Fruit fly (Drosophila melanogaster) whole organism, embryonic: ENCODE data around the gene Rm62.

Experiments used
- CG10543 ChIP-seq: fragments of 200-800 bp; sonication (Bioruptor generic); optimal IDR thresholded peaks from 3 replicates; lab custom pipeline; 2017; ENCODE audit warnings: missing biosample characterization, mild to moderate bottlenecking, missing genetic modification characterization, moderate library complexity
- CG10654 ChIP-seq: fragments of 200-800 bp; sonication (Bioruptor generic); optimal IDR thresholded peaks from 2 replicates; lab custom pipeline; 2016; ENCODE audit warnings: missing biosample characterization, missing genetic modification characterization
- CG11093 ChIP-seq: fragments of 200-800 bp; sonication (Bioruptor generic); IDR thresholded peaks from 3 replicates; pipeline ENCODE4 v1.3.6; 2022; ENCODE audit warnings: missing biosample characterization, missing genetic modification characterization
- CG11247 ChIP-seq: fragments of 200-800 bp; sonication (Bioruptor generic); IDR thresholded peaks from 2 replicates; pipeline ENCODE4 v1.3.6; 2022; ENCODE audit warnings: missing biosample characterization, missing genetic modification characterization
- CG11560 ChIP-seq: fragments of 200-800 bp; sonication (Bioruptor generic); IDR thresholded peaks from 3 replicates; pipeline ENCODE4 v1.3.6; 2022; ENCODE audit warnings: missing biosample characterization, missing genetic modification characterization
- CG11695 ChIP-seq: fragments of 200-800 bp; sonication (Bioruptor generic); IDR thresholded peaks from 3 replicates; pipeline ENCODE4 v1.3.6; 2022; ENCODE audit warnings: missing biosample characterization, missing genetic modification characterization
- CG1233 ChIP-seq: fragments of 200-800 bp; sonication (Bioruptor generic); optimal IDR thresholded peaks from 4 replicates; lab custom pipeline; 2018; ENCODE audit warnings: missing biosample characterization, mild to moderate bottlenecking, missing genetic modification characterization
- CG12769 ChIP-seq: fragments of 200-800 bp; sonication (Bioruptor generic); optimal IDR thresholded peaks from 2 replicates; lab custom pipeline; 2019; ENCODE audit warnings: missing biosample characterization, mild to moderate bottlenecking, missing genetic modification characterization, moderate library complexity
- CG13123 ChIP-seq: fragments of 200-800 bp; sonication (Bioruptor generic); optimal IDR thresholded peaks from 2 replicates; lab custom pipeline; 2016; ENCODE audit warnings: missing biosample characterization, missing genetic modification characterization
- CG14014 ChIP-seq: fragments of 200-800 bp; sonication (Bioruptor generic); IDR thresholded peaks from 2 replicates; pipeline ENCODE4 v1.3.6; 2022; ENCODE audit warnings: missing biosample characterization, missing genetic modification characterization
- CG15601 ChIP-seq: fragments of 200-800 bp; sonication (Bioruptor generic); optimal IDR thresholded peaks from 3 replicates; lab custom pipeline; 2019; ENCODE audit warnings: missing biosample characterization, mild to moderate bottlenecking, missing genetic modification characterization, moderate library complexity
- CG16779 ChIP-seq: fragments of 200-800 bp; sonication (Bioruptor generic); IDR thresholded peaks from 2 replicates; pipeline ENCODE4 v1.3.6; 2022; ENCODE audit warnings: missing biosample characterization, missing genetic modification characterization
- CG17912 ChIP-seq: fragments of 200-800 bp; sonication (Bioruptor generic); optimal IDR thresholded peaks from 2 replicates; lab custom pipeline; 2018; ENCODE audit warnings: missing biosample characterization, mild to moderate bottlenecking, missing genetic modification characterization
- CG18599 ChIP-seq: fragments of 200-800 bp; sonication (Bioruptor generic); optimal IDR thresholded peaks from 3 replicates; lab custom pipeline; 2017; ENCODE audit warnings: missing biosample characterization, missing genetic modification characterization, mild to moderate bottlenecking, moderate library complexity, missing genetic modification reagents
- CG18619 ChIP-seq: fragments of 200-800 bp; sonication (Bioruptor generic); optimal IDR thresholded peaks from 3 replicates; lab custom pipeline; 2017; ENCODE audit warnings: missing biosample characterization, mild to moderate bottlenecking, missing genetic modification characterization
- CG2120 ChIP-seq: fragments of 200-800 bp; sonication (Bioruptor generic); optimal IDR thresholded peaks from 3 replicates; lab custom pipeline; 2016; ENCODE audit warnings: missing biosample characterization, missing genetic modification characterization
- CG34224 ChIP-seq: fragments of 200-800 bp; sonication (Bioruptor generic); IDR thresholded peaks from 3 replicates; pipeline ENCODE4 v1.3.6; 2022; ENCODE audit warnings: missing biosample characterization, missing genetic modification characterization; ENCODE audit not compliant: partially characterized antibody
- CG4328 ChIP-seq: fragments of 200-800 bp; sonication (Bioruptor generic); optimal IDR thresholded peaks from 3 replicates; lab custom pipeline; 2017; ENCODE audit warnings: missing biosample characterization, missing genetic modification reagents, missing genetic modification characterization
- CG4707 ChIP-seq: fragments of 200-800 bp; sonication (Bioruptor generic); optimal IDR thresholded peaks from 2 replicates; lab custom pipeline; 2018; ENCODE audit warnings: missing biosample characterization, mild to moderate bottlenecking, missing genetic modification characterization, moderate library complexity
- CG6765 ChIP-seq: fragments of 200-800 bp; sonication (Bioruptor generic); optimal IDR thresholded peaks from 3 replicates; lab custom pipeline; 2017; ENCODE audit warnings: missing biosample characterization, mild to moderate bottlenecking, missing genetic modification characterization
- CG7928 ChIP-seq: fragments of 200-800 bp; sonication (Bioruptor generic); optimal IDR thresholded peaks from 2 replicates; lab custom pipeline; 2017; ENCODE audit warnings: missing biosample characterization, mild to moderate bottlenecking, missing genetic modification characterization
- D19B ChIP-seq: fragments of 200-800 bp; sonication (Bioruptor generic); optimal IDR thresholded peaks from 2 replicates; lab custom pipeline; 2017; ENCODE audit warnings: missing biosample characterization, mild to moderate bottlenecking, missing genetic modification characterization
- Deaf1 ChIP-seq: fragments of 200-800 bp; optimal IDR thresholded peaks from 3 replicates; lab custom pipeline; 2019; ENCODE audit warnings: missing biosample characterization, mild to moderate bottlenecking, missing genetic modification characterization, moderate library complexity
- Dll ChIP-seq: fragments of 200-800 bp; sonication (Bioruptor generic); IDR thresholded peaks from 4 replicates; pipeline ENCODE4 v1.3.6; 2022; ENCODE audit warnings: missing biosample characterization, missing genetic modification characterization; ENCODE audit not compliant: partially characterized antibody
- Drgx ChIP-seq: fragments of 200-800 bp; sonication (Bioruptor generic); IDR thresholded peaks from 2 replicates; pipeline ENCODE4 v1.3.6; 2022; ENCODE audit warnings: missing biosample characterization, missing genetic modification characterization
- Fer2 ChIP-seq: fragments of 200-800 bp; sonication (Bioruptor generic); optimal IDR thresholded peaks from 2 replicates; lab custom pipeline; 2018; ENCODE audit warnings: missing biosample characterization, mild to moderate bottlenecking, missing genetic modification characterization, moderate library complexity
- Hand ChIP-seq: fragments of 200-800 bp; sonication (Bioruptor generic); optimal IDR thresholded peaks from 2 replicates; lab custom pipeline; 2017; ENCODE audit warnings: mild to moderate bottlenecking, missing biosample characterization, missing genetic modification reagents, missing genetic modification characterization
- Hr3 ChIP-seq: fragments of 200-800 bp; sonication (Bioruptor generic); optimal IDR thresholded peaks from 3 replicates; lab custom pipeline; 2016; ENCODE audit warnings: missing biosample characterization, missing genetic modification characterization
- Lpt ChIP-seq: fragments of >200 bp; optimal IDR thresholded peaks from 2 replicates; lab custom pipeline; 2018; ENCODE audit warnings: missing biosample characterization, missing genetic modification characterization
- Med ChIP-seq: fragments of 200-800 bp; sonication (Bioruptor generic); peaks from one replicate; lab custom pipeline; 2016; ENCODE audit warnings: missing biosample characterization, missing genetic modification characterization, mild to moderate bottlenecking, inconsistent platforms, moderate library complexity
- Meics ChIP-seq: fragments of 200-800 bp; sonication (Bioruptor generic); optimal IDR thresholded peaks from 2 replicates; lab custom pipeline; 2017; ENCODE audit warnings: missing biosample characterization, mild to moderate bottlenecking, missing genetic modification characterization
- Mes4 ChIP-seq: fragments of 200-800 bp; sonication (Bioruptor generic); optimal IDR thresholded peaks from 2 replicates; lab custom pipeline; 2016; ENCODE audit warnings: missing biosample characterization, missing genetic modification characterization
- Sry-δ ChIP-seq: fragments of 200-800 bp; sonication (Bioruptor generic); optimal IDR thresholded peaks from 2 replicates; lab custom pipeline; 2016; ENCODE audit warnings: missing biosample characterization, missing genetic modification characterization
- ab ChIP-seq: fragments of 200-800 bp; sonication (Bioruptor generic); optimal IDR thresholded peaks from 2 replicates; lab custom pipeline; 2016; ENCODE audit warnings: missing biosample characterization, missing genetic modification characterization
- ara ChIP-seq: fragments of 200-800 bp; sonication (Bioruptor generic); IDR thresholded peaks from 2 replicates; pipeline ENCODE4 v1.3.6; 2022; ENCODE audit warnings: missing biosample characterization, missing genetic modification characterization
- ato ChIP-seq: fragments of 200-800 bp; sonication (Bioruptor generic); IDR thresholded peaks from 2 replicates; pipeline ENCODE4 v1.3.6; 2022; ENCODE audit warnings: missing biosample characterization, missing genetic modification characterization; ENCODE audit not compliant: partially characterized antibody
- br ChIP-seq: fragments of >200 bp; optimal IDR thresholded peaks from 2 replicates; lab custom pipeline; 2017
- caup ChIP-seq: fragments of 200-800 bp; sonication (Bioruptor generic); optimal IDR thresholded peaks from 3 replicates; lab custom pipeline; 2017; ENCODE audit warnings: missing biosample characterization, mild to moderate bottlenecking, missing genetic modification characterization, moderate library complexity; ENCODE audit not compliant: severe bottlenecking
- dimm ChIP-seq: fragments of 200-800 bp; sonication (Bioruptor generic); IDR thresholded peaks from 2 replicates; pipeline ENCODE4 v1.3.6; 2022; ENCODE audit warnings: missing biosample characterization, missing genetic modification characterization
- dm ChIP-seq: fragments of 200-800 bp; sonication (Bioruptor generic); optimal IDR thresholded peaks from 3 replicates; lab custom pipeline; 2016; ENCODE audit warnings: missing biosample characterization, missing genetic modification characterization
- dysf ChIP-seq: fragments of 200-800 bp; sonication (Bioruptor generic); IDR thresholded peaks from 3 replicates; pipeline ENCODE4 v1.3.6; 2022; ENCODE audit warnings: missing biosample characterization, missing genetic modification characterization
- ems ChIP-seq: fragments of 200-800 bp; sonication (Bioruptor generic); optimal IDR thresholded peaks from 3 replicates; lab custom pipeline; 2016; ENCODE audit warnings: missing biosample characterization, missing genetic modification characterization
- fd64A ChIP-seq: fragments of 200-800 bp; sonication (Bioruptor generic); optimal IDR thresholded peaks from 3 replicates; lab custom pipeline; 2018; ENCODE audit warnings: missing biosample characterization, mild to moderate bottlenecking, missing genetic modification characterization
- gem ChIP-seq: fragments of 200-800 bp; sonication (Bioruptor generic); optimal IDR thresholded peaks from 2 replicates; lab custom pipeline; 2019; ENCODE audit warnings: missing biosample characterization, mild to moderate bottlenecking, missing genetic modification characterization, moderate library complexity
- kni ChIP-seq: fragments of 200-800 bp; sonication (Bioruptor generic); optimal IDR thresholded peaks from 3 replicates; lab custom pipeline; 2017; ENCODE audit warnings: mild to moderate bottlenecking, missing biosample characterization, missing genetic modification reagents, missing genetic modification characterization
- org-1 ChIP-seq: fragments of 200-800 bp; sonication (Bioruptor generic); optimal IDR thresholded peaks from 2 replicates; lab custom pipeline; 2017; ENCODE audit warnings: missing biosample characterization, missing genetic modification characterization
- sna ChIP-seq: fragments of 200-800 bp; sonication (Bioruptor generic); IDR thresholded peaks from 2 replicates; pipeline ENCODE4 v1.3.6; 2022; ENCODE audit warnings: missing biosample characterization, missing genetic modification characterization; ENCODE audit not compliant: partially characterized antibody
- sr ChIP-seq: fragments of 200-800 bp; sonication (Bioruptor generic); IDR thresholded peaks from 3 replicates; pipeline ENCODE4 v1.3.6; 2022; ENCODE audit warnings: missing biosample characterization, missing genetic modification characterization
- stc ChIP-seq: fragments of 200-800 bp; sonication (Bioruptor generic); IDR thresholded peaks from 2 replicates; pipeline ENCODE4 v1.3.6; 2022; ENCODE audit warnings: missing biosample characterization, missing genetic modification characterization

Gene Rm62

dm6 chr3R:6008202-6009062 is at the start of gene Rm62 (continued):
- TF ChIP-seq Fer2 (tag; lab: Kevin White, UChicago) (no peak), CG11695 (peak; percentile 36; the same call in 1 of the 3 replicates), CG10543 (peak; percentile 8), Meics (no peak), D19B (GFP tag; lab: Kevin White, UChicago) (no peak), CG2120 (GFP tag; lab: Kevin White, UChicago) (no peak), CG6765 (GFP tag; lab: Kevin White, UChicago) (no peak), caup (GFP tag; lab: Kevin White, UChicago) (peak; percentile 35), Hand (GFP tag; lab: Kevin White, UChicago) (peak; percentile 11), ab (GFP tag; lab: Kevin White, UChicago) (no peak), ems (no peak), Deaf1 (tag; lab: Kevin White, UChicago) (no peak), br (lab: Kevin White, UChicago) (no peak), CG18619 (peak; percentile 0), ara (GFP tag; lab: Robert Waterston, UW) (no peak), Med (GFP tag; lab: Kevin White, UChicago) (peak; percentile 90), kni (GFP tag; lab: Kevin White, UChicago) (peak; percentile 12), CG4707 (GFP tag; lab: Kevin White, UChicago) (peak; percentile 10), CG1233 (GFP tag; lab: Kevin White, UChicago) (peak; percentile 32), ato (GFP tag; lab: Robert Waterston, UW) (0 out of 2 replicates have a peak, but pooled peaks have one; percentile 45), sr (GFP tag; lab: Robert Waterston, UW) (peak; percentile 67; the same call in 1 of the 3 replicates), CG4328 (GFP tag; lab: Kevin White, UChicago) (no peak), CG11247 (GFP tag; lab: Robert Waterston, UW) (no peak), Mes4 (GFP tag; lab: Kevin White, UChicago) (no peak), Lpt (GFP tag; lab: Kevin White, UChicago) (no peak), CG13123 (GFP tag; lab: Kevin White, UChicago) (no peak), CG15601 (tag; lab: Kevin White, UChicago) (peak; percentile 5), sna (peak; percentile 60), CG14014 (no peak), CG16779 (no peak), gem (tag; lab: Kevin White, UChicago) (no peak), Sry-δ (GFP tag; lab: Kevin White, UChicago) (peak; percentile 43), org-1 (peak; percentile 44), CG34224 (peak; percentile 43; the same call in 2 of the 3 replicates), Dll (GFP tag; lab: Robert Waterston, UW) (0 out of 4 replicates have a peak, but pooled peaks have one; percentile 12), dimm (GFP tag; lab: Robert Waterston, UW) (no peak), dysf (GFP tag; lab: Robert Waterston, UW) (no peak; the same call in 2 of the 3 replicates), stc (GFP tag; lab: Robert Waterston, UW) (no peak; the same call in 1 of the 2 replicates), Drgx (GFP tag; lab: Robert Waterston, UW) (peak; percentile 26; the same call in 1 of the 2 replicates), fd64A (GFP tag; lab: Kevin White, UChicago) (peak; percentile 39), CG12769 (tag; lab: Kevin White, UChicago) (peak; percentile 54), Hr3 (GFP tag; lab: Kevin White, UChicago) (no peak), CG10654 (GFP tag; lab: Kevin White, UChicago) (no peak), CG11560 (tag; lab: Robert Waterston, UW) (no peak), CG17912 (GFP tag; lab: Kevin White, UChicago) (peak; percentile 31), CG18599 (no peak), CG7928 (GFP tag; lab: Kevin White, UChicago) (no peak), dm (GFP tag; lab: Kevin White, UChicago) (peak; percentile 53), CG11093 (GFP tag; lab: Robert Waterston, UW) (no peak)
